Worm (Caenorhabditis elegans): ENCODE results near the gene C04A11.1.

DNA sequence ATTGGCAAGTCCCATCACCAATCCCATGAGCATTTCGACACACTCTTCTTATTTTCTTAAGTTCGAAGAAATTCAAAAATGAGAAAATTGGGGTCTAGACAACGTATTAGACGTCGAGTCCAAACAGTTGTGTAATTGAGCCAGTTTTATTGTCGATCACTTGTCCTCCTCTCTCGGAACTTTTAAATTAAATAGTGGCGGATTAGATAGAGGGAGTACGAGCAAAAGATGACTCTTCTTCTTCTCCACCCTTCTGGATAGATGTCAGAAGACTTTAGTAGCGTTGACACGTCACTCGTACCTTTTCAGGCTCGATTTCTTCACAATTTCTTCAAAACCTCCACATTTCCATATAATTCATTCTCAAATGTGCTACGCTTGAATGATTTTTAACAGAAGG is 45.1 kb upstream of the C04A11.1 start:
- TF ChIP-seq tbx-11 (GFP tag; IDR thresholded peaks at IDR 0.05) = no peak
- no peak for TF ChIP-seq ets-7 (tag; optimal IDR thresholded peaks at IDR 0.05)
- no peak for TF ChIP-seq ama-1 (optimal IDR thresholded peaks at IDR 0.05)
- TF ChIP-seq tbx-37 (GFP tag; conservative IDR thresholded peaks at IDR 0.05) = no peak
- no peak for TF ChIP-seq B0310.2 (tag; optimal IDR thresholded peaks at IDR 0.05)
- no peak for TF ChIP-seq ceh-13 (GFP tag; optimal IDR thresholded peaks at IDR 0.05)
- no peak for TF ChIP-seq flt-1 (GFP tag; IDR thresholded peaks at IDR 0.05)
- TF ChIP-seq scrt-1 (GFP tag; IDR thresholded peaks at IDR 0.05) = no peak
- no peak for TF ChIP-seq pes-1 (GFP tag; IDR thresholded peaks at IDR 0.05)
